Worm (Caenorhabditis elegans): ENCODE results near the gene K04A8.1.

K04A8.1 gene

ce11 chrV:6516491-6517304, 49.4 kb upstream of the K04A8.1 start, which contains the start of gene mdh-1 (continued):
- TF ChIP-seq ztf-6 (GFP tag; IDR thresholded peaks at IDR 0.05) (no peak), somi-1 (GFP tag; optimal IDR thresholded peaks at IDR 0.05) (no peak), hrde-1 (tag; optimal IDR thresholded peaks at IDR 0.05; ENCODE audit: borderline replicate concordance) (no peak), B0035.1 (tag; optimal IDR thresholded peaks at IDR 0.05) (no peak), lin-54 (GFP tag; optimal IDR thresholded peaks at IDR 0.05) (peak; percentile 5), F57A8.1 (GFP tag; optimal IDR thresholded peaks at IDR 0.05) (no peak), hlh-12 (tag; optimal IDR thresholded peaks at IDR 0.05) (no peak), madf-8 (GFP tag; conservative IDR thresholded peaks at IDR 0.05) (no peak), snpc-3.4 (tag; optimal IDR thresholded peaks at IDR 0.05) (no peak), lin-35 (GFP tag; optimal IDR thresholded peaks at IDR 0.05) (no peak), F33H1.4 (GFP tag; IDR thresholded peaks at IDR 0.05) (no peak), zim-3 (tag; optimal IDR thresholded peaks at IDR 0.05) (no peak), tlf-1 (GFP tag; optimal IDR thresholded peaks at IDR 0.05) (no peak), dpl-1 (GFP tag; optimal IDR thresholded peaks at IDR 0.05) (no peak), ztf-25 (GFP tag; IDR thresholded peaks at IDR 0.05) (no peak), T26A5.8 (tag; optimal IDR thresholded peaks at IDR 0.05) (no peak), hsf-1 (GFP tag; IDR thresholded peaks at IDR 0.05) (no peak), B0336.3 (GFP tag; IDR thresholded peaks at IDR 0.05) (no peak), nfya-1 (tag; optimal IDR thresholded peaks at IDR 0.05; ENCODE audit: borderline replicate concordance, insufficient read depth) (no peak), repo-1 (tag; optimal IDR thresholded peaks at IDR 0.05) (no peak), cebp-2 (GFP tag; IDR thresholded peaks at IDR 0.05) (no peak), T07F8.4 (tag; optimal IDR thresholded peaks at IDR 0.05) (no peak), let-526 (GFP tag; IDR thresholded peaks at IDR 0.05) (peak; percentile 49; the same call in 1 of the 2 replicates), pbrm-1 (GFP tag; IDR thresholded peaks at IDR 0.05) (0 out of 2 replicates have a peak, but pooled peaks have one; percentile 2), madf-6 (GFP tag; IDR thresholded peaks at IDR 0.05) (no peak), athp-1 (tag; optimal IDR thresholded peaks at IDR 0.05) (no peak), nhr-27 (tag; optimal IDR thresholded peaks at IDR 0.05) (no peak), Y53G8AR.9 (GFP tag; conservative IDR thresholded peaks at IDR 0.05) (no peak), ceh-79 (tag; optimal IDR thresholded peaks at IDR 0.05) (no peak), ama-1 (optimal IDR thresholded peaks at IDR 0.05) (peak; percentile 44), ama-1 (GFP tag; optimal IDR thresholded peaks at IDR 0.05) (no peak), K12H6.12 (tag; optimal IDR thresholded peaks at IDR 0.05) (peak; percentile 4), akir-1 (GFP tag; optimal IDR thresholded peaks at IDR 0.05) (no peak), let-607 (tag; optimal IDR thresholded peaks at IDR 0.05) (peak in 1 of 2 experiments; percentile 24), ztf-26 (tag; optimal IDR thresholded peaks at IDR 0.05) (no peak), unc-130 (GFP tag; optimal IDR thresholded peaks at IDR 0.05) (no peak), rpc-1 (optimal IDR thresholded peaks at IDR 0.05) (no peak), rpc-1 (tag; optimal IDR thresholded peaks at IDR 0.05) (no peak), hlh-26 (GFP tag; conservative IDR thresholded peaks at IDR 0.05) (no peak), Y79H2A.3 (GFP tag; conservative IDR thresholded peaks at IDR 0.05) (no peak), dpff-1 (tag; optimal IDR thresholded peaks at IDR 0.05) (no peak), ztf-22 (GFP tag; optimal IDR thresholded peaks at IDR 0.05) (no peak), Y95B8A.8 (GFP tag; IDR thresholded peaks at IDR 0.05) (peak; percentile 43; the same call in 1 of the 2 replicates), ceh-27 (GFP tag; optimal IDR thresholded peaks at IDR 0.05) (peak; percentile 26), lsy-27 (tag; optimal IDR thresholded peaks at IDR 0.05; ENCODE audit: borderline replicate concordance, insufficient read depth) (no peak), Y53F4B.3 (GFP tag; IDR thresholded peaks at IDR 0.05) (no peak), nhr-179 (tag; optimal IDR thresholded peaks at IDR 0.05) (no peak), nhr-90 (tag; optimal IDR thresholded peaks at IDR 0.05) (no peak)
